Worm (Caenorhabditis elegans): ENCODE measurements around the gene cest-16.
A peak's percentile ranks its signal among the peaks of the same experiment; 100 is the strongest.

- TF ChIP-seq unc-62 (GFP tag; optimal IDR thresholded peaks at IDR 0.05) (peak; percentile 94), nhr-77 (tag; optimal IDR thresholded peaks at IDR 0.05) (peak; percentile 97), lin-11 (tag; optimal IDR thresholded peaks at IDR 0.05) (peak; percentile 99), lsy-2 (tag; optimal IDR thresholded peaks at IDR 0.05) (peak; percentile 97), nhr-11 (tag; optimal IDR thresholded peaks at IDR 0.05) (peak; percentile 76), elt-1 (tag; optimal IDR thresholded peaks at IDR 0.05) (peak; percentile 50), nhr-23 (tag; optimal IDR thresholded peaks at IDR 0.05) (no peak), aly-2 (tag; optimal IDR thresholded peaks at IDR 0.05) (peak; percentile 87), fos-1 (tag; optimal IDR thresholded peaks at IDR 0.05) (peak; percentile 99)
These were observed 3.3 kb upstream of the cest-16 start for ce11 chrX:6296402-6296844.

All from whole organism, L2 larva.